Fruit fly (Drosophila melanogaster): ENCODE data around the gene CG7632.
A peak's percentile ranks its signal among the peaks of the same experiment; 100 is the strongest.

CG7632 gene

dm6 chr3L:21276296-21277257 is 27.9 kb upstream of the CG7632 start (continued):
- no peak for TF ChIP-seq lov (optimal IDR thresholded peaks at IDR 0.05)
- peak; percentile 7; the same call in 1 of the 3 replicates for TF ChIP-seq lov (GFP tag; IDR thresholded peaks at IDR 0.05)
- peak; percentile 33 for TF ChIP-seq Lhr (GFP tag; optimal IDR thresholded peaks at IDR 0.05)
- TF ChIP-seq insv (GFP tag; optimal IDR thresholded peaks at IDR 0.05), result peak; percentile 4 to 31
- TF ChIP-seq bowl (GFP tag; IDR thresholded peaks at IDR 0.05), result no peak
- TF ChIP-seq CG4360 (GFP tag; IDR thresholded peaks at IDR 0.05), result peak; percentile 75; the same call in 1 of the 2 replicates
- TF ChIP-seq prd (optimal IDR thresholded peaks at IDR 0.05), result no peak
- peak; percentile 66 for TF ChIP-seq prd (GFP tag; IDR thresholded peaks at IDR 0.05)
- TF ChIP-seq zen2 (GFP tag; IDR thresholded peaks at IDR 0.05; ENCODE audit: partially characterized antibody), result no peak
- no peak for TF ChIP-seq cg (GFP tag; optimal IDR thresholded peaks at IDR 0.05)
- TF ChIP-seq CoRest (tag; optimal IDR thresholded peaks at IDR 0.05), result peak; percentile 76
- TF ChIP-seq Lim3 (GFP tag; IDR thresholded peaks at IDR 0.05), result no peak
- peak; percentile 39 for TF ChIP-seq CHES-1-like (GFP tag; optimal IDR thresholded peaks at IDR 0.05)
- no peak for TF ChIP-seq Dip2 (GFP tag; IDR thresholded peaks at IDR 0.05)
- peak; percentile 34; the same call in 1 of the 3 replicates for TF ChIP-seq zfh1 (GFP tag; IDR thresholded peaks at IDR 0.05)
- TF ChIP-seq CG1024 (GFP tag; IDR thresholded peaks at IDR 0.05), result no peak
- TF ChIP-seq Med (GFP tag), result peak; percentile 69
- TF ChIP-seq mirr (GFP tag; optimal IDR thresholded peaks at IDR 0.05), result peak; percentile 18
- TF ChIP-seq da (GFP tag; optimal IDR thresholded peaks at IDR 0.05), result no peak
- TF ChIP-seq CG4282 (GFP tag; optimal IDR thresholded peaks at IDR 0.05), result no peak
- TF ChIP-seq CG13424 (tag; optimal IDR thresholded peaks at IDR 0.05), result peak; percentile 63
- peak; percentile 41 for TF ChIP-seq CG10147 (GFP tag; optimal IDR thresholded peaks at IDR 0.05)
- TF ChIP-seq repo (GFP tag; optimal IDR thresholded peaks at IDR 0.05), result peak; percentile 21
- peak; percentile 18 for TF ChIP-seq D19B (GFP tag; optimal IDR thresholded peaks at IDR 0.05)
- peak; percentile 1 for TF ChIP-seq schlank (tag; optimal IDR thresholded peaks at IDR 0.05)
- no peak for TF ChIP-seq wor (GFP tag; IDR thresholded peaks at IDR 0.05)
- 0 out of 2 replicates have a peak, but pooled peaks have one; percentile 11 for TF ChIP-seq seq (GFP tag; IDR thresholded peaks at IDR 0.05)
- peak; percentile 16 for TF ChIP-seq CG8281 (tag; optimal IDR thresholded peaks at IDR 0.05)
- 0 out of 3 replicates have a peak, but pooled peaks have one; percentile 10 for TF ChIP-seq ase (GFP tag; IDR thresholded peaks at IDR 0.05)
- TF ChIP-seq NfI (GFP tag; optimal IDR thresholded peaks at IDR 0.05), result peak; percentile 30
- peak; percentile 63 for TF ChIP-seq CG15479 (GFP tag; optimal IDR thresholded peaks at IDR 0.05)
- no peak for TF ChIP-seq psq (GFP tag; optimal IDR thresholded peaks at IDR 0.05)
- TF ChIP-seq Kr (GFP tag; optimal IDR thresholded peaks at IDR 0.05), result no peak
- no peak for TF ChIP-seq ash1 (GFP tag; optimal IDR thresholded peaks at IDR 0.05)
- no peak for TF ChIP-seq Gsc (GFP tag; IDR thresholded peaks at IDR 0.05)
- TF ChIP-seq unc-4 (GFP tag; IDR thresholded peaks at IDR 0.05; ENCODE audit: partially characterized antibody), result 0 out of 2 replicates have a peak, but pooled peaks have one; percentile 21
- TF ChIP-seq CG6683 (GFP tag; optimal IDR thresholded peaks at IDR 0.05), result no peak
- TF ChIP-seq CG14441 (GFP tag; IDR thresholded peaks at IDR 0.05), result peak; percentile 50; the same call in 1 of the 2 replicates
- peak; percentile 11 for TF ChIP-seq Dek (tag; optimal IDR thresholded peaks at IDR 0.05)
- TF ChIP-seq aop (GFP tag; IDR thresholded peaks at IDR 0.05), result no peak
- peak; percentile 43 for TF ChIP-seq bab2 (GFP tag; optimal IDR thresholded peaks at IDR 0.05)
- no peak for TF ChIP-seq Optix (GFP tag; IDR thresholded peaks at IDR 0.05)
- TF ChIP-seq sim (GFP tag; IDR thresholded peaks at IDR 0.05), result no peak
- TF ChIP-seq Hmx (GFP tag; optimal IDR thresholded peaks at IDR 0.05), result peak; percentile 69
- TF ChIP-seq CG10321 (GFP tag; IDR thresholded peaks at IDR 0.05), result no peak
- peak; percentile 59 for TF ChIP-seq CG3281 (GFP tag; optimal IDR thresholded peaks at IDR 0.05)
- peak; percentile 29 for TF ChIP-seq fd3F (GFP tag; optimal IDR thresholded peaks at IDR 0.05)
- no peak for TF ChIP-seq CG17328 (GFP tag; IDR thresholded peaks at IDR 0.05)
- no peak for TF ChIP-seq CG5953 (GFP tag; IDR thresholded peaks at IDR 0.05)
